Fruit fly (Drosophila melanogaster) S2 (cell line): ENCODE data around the gene Fatp1.

Experiments
- CG8478 ChIP-seq: fragments of >200 bp; optimal IDR thresholded peaks from 2 replicates; lab custom pipeline; 2018
- CTCF ChIP-seq, 2 experiments: fragments of >200 bp; optimal IDR thresholded peaks; 2 replicates each; lab custom pipeline; 2018

DNA sequence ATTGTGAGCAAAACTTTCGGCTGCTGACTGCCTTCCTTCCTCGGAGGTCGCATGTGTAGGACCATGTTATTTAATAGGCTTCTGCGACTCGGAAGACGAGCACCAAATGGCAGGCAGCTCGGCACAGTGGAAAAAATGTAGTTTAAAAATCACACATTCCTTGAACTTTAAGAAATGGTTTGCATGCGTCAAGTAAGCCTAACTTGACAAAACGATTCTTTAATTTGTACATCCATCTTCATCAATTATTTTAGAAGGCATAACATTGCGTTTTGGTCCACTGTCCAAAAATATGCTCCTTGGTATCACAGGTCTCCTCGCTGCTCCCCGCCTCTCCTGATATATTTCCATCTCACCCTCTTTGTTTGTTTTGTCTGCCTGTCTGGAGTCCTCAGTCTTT, 48.7 kb upstream of the Fatp1 start:
- TF ChIP-seq CTCF (optimal IDR thresholded peaks at IDR 0.05; lab: Kevin White, UChicago) (no peak), CG8478 (lab: Kevin White, UChicago) (no peak)
